Worm (Caenorhabditis elegans): ENCODE measurements around the gene sftb-6.

ce11 chrII:111267-111666 is 13.1 kb downstream of the sftb-6 start, which contains the start of gene C50D2.1:
- TF ChIP-seq jun-1 (tag; optimal IDR thresholded peaks at IDR 0.05) (no peak), skn-1 (tag; optimal IDR thresholded peaks at IDR 0.05) (no peak)

Measured in whole organism, L1 larva.